Worm (Caenorhabditis elegans) whole organism, L3 larva: Measurements from ENCODE around the gene B0416.7.
A peak's percentile ranks its signal among the peaks of the same experiment; 100 is the strongest.

Experiments used
- ZK546.5 ChIP-seq: sonication (generic microtip); optimal IDR thresholded peaks from 2 replicates; lab custom pipeline; 2017; ENCODE audit warnings: missing biosample characterization, missing genetic modification characterization
- ama-1 ChIP-seq: fragments of 150-350 bp; optimal IDR thresholded peaks from 2 replicates; lab custom pipeline; 2018
- ceh-16 ChIP-seq: sonication (generic microtip); optimal IDR thresholded peaks from 2 replicates; lab custom pipeline; 2017; ENCODE audit warnings: missing biosample characterization, missing genetic modification characterization
- egl-27 ChIP-seq: sonication (generic microtip); optimal IDR thresholded peaks from 4 replicates; lab custom pipeline; 2017; ENCODE audit warnings: missing biosample characterization, missing genetic modification reagents, missing genetic modification characterization
- egl-5 ChIP-seq: fragments of 150-350 bp; optimal IDR thresholded peaks from 2 replicates; lab custom pipeline; 2017; ENCODE audit warnings: missing biosample characterization, missing genetic modification reagents, missing genetic modification characterization, inconsistent platforms
- elt-2 ChIP-seq: sonication (generic microtip); optimal IDR thresholded peaks from 2 replicates; lab custom pipeline; 2016; ENCODE audit warnings: missing genetic modification reagents, mild to moderate bottlenecking, missing genetic modification characterization, missing compliant biosample characterization
- elt-3 ChIP-seq, 3 experiments: fragments of 150-350 bp in 1 of 3; sonication (generic microtip) in 2 of 3; optimal IDR thresholded peaks; 2 replicates in 2 of 3; 4 replicates in 1 of 3; lab custom pipeline; 2014 to 2017; ENCODE audit warnings: missing biosample characterization in 3 of 3, missing genetic modification characterization in 3 of 3
- fkh-10 ChIP-seq: sonication (generic microtip); optimal IDR thresholded peaks from 2 replicates; lab custom pipeline; 2017; ENCODE audit warnings: missing biosample characterization, missing genetic modification reagents, missing genetic modification characterization
- fkh-2 ChIP-seq: fragments of 150-350 bp; optimal IDR thresholded peaks from 2 replicates; lab custom pipeline; 2014; ENCODE audit warnings: missing biosample characterization, missing genetic modification reagents, missing genetic modification characterization
- hmg-11 ChIP-seq: sonication (generic microtip); optimal IDR thresholded peaks from 2 replicates; lab custom pipeline; 2016; ENCODE audit warnings: missing genetic modification characterization, missing compliant biosample characterization
- jun-1 ChIP-seq: fragments of 150-350 bp; optimal IDR thresholded peaks from 2 replicates; lab custom pipeline; 2014; ENCODE audit warnings: missing biosample characterization, missing genetic modification reagents, missing genetic modification characterization
- lin-15B ChIP-seq: fragments of 150-350 bp; optimal IDR thresholded peaks from 2 replicates; lab custom pipeline; 2014; ENCODE audit warnings: missing biosample characterization, missing genetic modification characterization
- mdl-1 ChIP-seq: fragments of 150-350 bp; optimal IDR thresholded peaks from 2 replicates; lab custom pipeline; 2014; ENCODE audit warnings: missing biosample characterization, missing genetic modification characterization
- mml-1 ChIP-seq: fragments of 150-350 bp; sonication (generic microtip); optimal IDR thresholded peaks from 3 replicates; lab custom pipeline; 2014; ENCODE audit warnings: missing biosample characterization, missing genetic modification characterization
- nfya-1 ChIP-seq: sonication (generic microtip); optimal IDR thresholded peaks from 2 replicates; lab custom pipeline; 2017; ENCODE audit warnings: missing genetic modification characterization, mild to moderate bottlenecking, missing compliant biosample characterization, antibody characterized with exemption, moderate library complexity; ENCODE audit not compliant: insufficient read depth
- nhr-11 ChIP-seq: fragments of 150-350 bp; optimal IDR thresholded peaks from 2 replicates; lab custom pipeline; 2014; ENCODE audit warnings: missing biosample characterization, missing genetic modification characterization
- nhr-12 ChIP-seq: fragments of 150-350 bp; optimal IDR thresholded peaks from 2 replicates; lab custom pipeline; 2014; ENCODE audit warnings: missing biosample characterization, missing genetic modification characterization
- nhr-23 ChIP-seq: fragments of 150-350 bp; optimal IDR thresholded peaks from 2 replicates; lab custom pipeline; 2014; ENCODE audit warnings: missing biosample characterization, missing genetic modification reagents, missing genetic modification characterization
- nhr-237 ChIP-seq: fragments of 150-350 bp; optimal IDR thresholded peaks from 2 replicates; lab custom pipeline; 2014; ENCODE audit warnings: missing biosample characterization, missing genetic modification characterization
- nhr-25 ChIP-seq: sonication (generic microtip); optimal IDR thresholded peaks from 2 replicates; lab custom pipeline; 2017; ENCODE audit warnings: missing biosample characterization, missing genetic modification characterization
- nhr-28 ChIP-seq: fragments of 150-350 bp; optimal IDR thresholded peaks from 2 replicates; lab custom pipeline; 2014; ENCODE audit warnings: missing biosample characterization, missing genetic modification characterization
- nhr-43 ChIP-seq: sonication (generic microtip); optimal IDR thresholded peaks from 2 replicates; lab custom pipeline; 2016; ENCODE audit warnings: mild to moderate bottlenecking, missing genetic modification characterization, missing compliant biosample characterization; ENCODE audit not compliant: poor library complexity, severe bottlenecking
- nhr-77 ChIP-seq: fragments of 150-350 bp; optimal IDR thresholded peaks from 2 replicates; lab custom pipeline; 2014; ENCODE audit warnings: missing biosample characterization, missing genetic modification characterization
- pha-4 ChIP-seq: fragments of 150-350 bp; optimal IDR thresholded peaks from 2 replicates; lab custom pipeline; 2014; ENCODE audit warnings: missing biosample characterization, missing genetic modification reagents, missing genetic modification characterization
- pqm-1 ChIP-seq: fragments of 150-350 bp; optimal IDR thresholded peaks from 2 replicates; lab custom pipeline; 2017; ENCODE audit warnings: missing biosample characterization, missing genetic modification characterization, inconsistent platforms
- sea-2 ChIP-seq: fragments of 150-350 bp; sonication (generic microtip); optimal IDR thresholded peaks from 4 replicates; lab custom pipeline; 2014; ENCODE audit warnings: missing biosample characterization, missing genetic modification reagents, missing genetic modification characterization
- skn-1 ChIP-seq: fragments of 150-350 bp; optimal IDR thresholded peaks from 2 replicates; lab custom pipeline; 2014; ENCODE audit warnings: missing biosample characterization, missing genetic modification characterization
- snpc-4 ChIP-seq: fragments of 150-350 bp; optimal IDR thresholded peaks from 2 replicates; lab custom pipeline; 2014; ENCODE audit warnings: missing biosample characterization, missing genetic modification characterization
- tbx-2 ChIP-seq: sonication (generic microtip); optimal IDR thresholded peaks from 2 replicates; lab custom pipeline; 2016; ENCODE audit warnings: mild to moderate bottlenecking, missing genetic modification characterization, missing compliant biosample characterization
- zag-1 ChIP-seq: fragments of 150-350 bp; optimal IDR thresholded peaks from 2 replicates; lab custom pipeline; 2014; ENCODE audit warnings: missing biosample characterization, missing genetic modification characterization
- ztf-11 ChIP-seq: fragments of 150-350 bp; optimal IDR thresholded peaks from 2 replicates; lab custom pipeline; 2014; ENCODE audit warnings: missing biosample characterization, missing genetic modification characterization
- ztf-4 ChIP-seq: fragments of 150-350 bp; optimal IDR thresholded peaks from 2 replicates; lab custom pipeline; 2014; ENCODE audit warnings: missing biosample characterization, missing genetic modification characterization

B0416.7 gene

DNA sequence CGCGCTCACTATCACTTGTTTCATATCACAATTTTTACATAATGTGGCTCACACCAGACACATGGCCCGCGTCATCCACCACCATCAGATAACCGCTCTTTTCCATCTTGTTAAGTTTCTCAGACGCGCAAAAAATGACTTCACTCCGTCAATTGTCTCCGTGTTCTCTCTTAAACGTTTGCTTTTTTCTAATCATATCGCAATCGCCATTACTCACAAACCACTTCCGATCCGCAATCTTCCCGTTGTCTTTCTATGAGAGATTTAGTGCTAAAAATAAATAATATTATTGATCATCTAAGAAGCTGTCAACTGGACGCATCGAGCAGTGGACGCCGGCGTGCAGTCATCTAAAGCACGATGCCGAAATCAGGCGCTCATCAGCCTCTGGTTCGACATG is 5.7 kb upstream of the B0416.7 start, which contains the start of gene tmc-2:
tmc-2 (plus strand) TSS at position 301 of the 400 bp plus-strand sequence.
- TF ChIP-seq fkh-10 (GFP tag; lab: Kevin White, UChicago) (no peak), nhr-237 (tag; lab: Kevin White, UChicago) (no peak), pha-4 (no peak), ZK546.5 (no peak), egl-5 (tag; lab: Kevin White, UChicago) (no peak), ama-1 (lab: Kevin White, UChicago) (no peak), hmg-11 (no peak), nhr-77 (tag; lab: Kevin White, UChicago) (no peak), nhr-11 (tag; lab: Kevin White, UChicago) (no peak), fkh-2 (tag; lab: Kevin White, UChicago) (no peak), nhr-43 (no peak), egl-27 (tag; lab: Kevin White, UChicago) (no peak), snpc-4 (tag; lab: Kevin White, UChicago) (no peak), jun-1 (tag; lab: Kevin White, UChicago) (no peak)

DNA sequence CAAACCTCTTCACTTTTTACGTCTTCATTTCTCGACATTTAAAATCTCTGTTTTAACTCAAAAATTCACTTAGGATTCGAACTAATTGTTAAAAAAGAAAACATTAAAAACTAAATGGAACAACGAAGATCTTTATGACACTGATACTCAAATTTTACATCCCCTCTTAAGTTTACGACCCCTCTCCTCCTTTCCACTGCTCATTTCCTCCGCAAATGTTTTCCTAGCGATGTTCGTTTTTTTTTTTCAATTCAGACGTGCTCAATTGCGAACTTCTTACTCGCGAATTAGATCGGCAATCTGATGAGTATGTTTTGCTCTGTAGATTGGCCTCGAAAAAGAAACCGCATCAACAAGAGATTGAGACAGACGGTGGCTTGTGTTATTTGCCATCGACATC is 5.0 kb upstream of the B0416.7 start:
- TF ChIP-seq jun-1 (tag; lab: Kevin White, UChicago): no peak
- TF ChIP-seq nhr-237 (tag; lab: Kevin White, UChicago): no peak
- no peak for TF ChIP-seq pha-4
- no peak for TF ChIP-seq nhr-43
- TF ChIP-seq elt-3 (tag; optimal IDR thresholded peaks at IDR 0.05; lab: Kevin White, UChicago): no peak
- TF ChIP-seq mdl-1 (tag; lab: Kevin White, UChicago): no peak
- no peak for TF ChIP-seq ceh-16 (tag; lab: Kevin White, UChicago)
- TF ChIP-seq sea-2 (GFP tag; lab: Kevin White, UChicago): no peak
- no peak for TF ChIP-seq nhr-28 (tag; lab: Kevin White, UChicago)
- no peak for TF ChIP-seq nhr-25
- TF ChIP-seq pqm-1 (tag; lab: Kevin White, UChicago): no peak
- TF ChIP-seq nhr-23: no peak
- TF ChIP-seq nfya-1 (tag; lab: Kevin White, UChicago): no peak
- no peak for TF ChIP-seq ZK546.5
- TF ChIP-seq, all 47 proteins: peak for 0

DNA sequence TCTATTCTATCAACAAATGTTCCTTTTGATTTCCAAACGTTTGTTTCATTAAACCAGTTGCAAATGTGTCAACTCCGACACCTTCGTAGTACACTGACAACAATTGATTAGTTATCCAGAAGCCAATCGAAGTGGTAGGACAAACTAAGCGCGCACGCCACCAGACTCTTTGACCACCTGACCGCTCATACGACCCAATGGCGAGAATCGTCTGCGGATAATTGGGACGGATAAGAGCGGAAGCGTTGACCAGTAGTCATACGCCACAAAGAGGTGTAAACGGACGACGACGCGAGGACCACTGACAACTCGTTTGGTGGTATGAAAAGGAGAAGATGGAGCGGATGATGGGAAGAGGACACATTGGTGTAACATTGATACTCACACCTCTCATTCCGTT is 2.6 kb upstream of the B0416.7 start:
- no peak for TF ChIP-seq zag-1 (tag; lab: Kevin White, UChicago)
- peak; percentile 45 for TF ChIP-seq nfya-1 (tag; lab: Kevin White, UChicago)
- no peak for TF ChIP-seq nhr-23
- TF ChIP-seq ama-1 (lab: Kevin White, UChicago): no peak

DNA sequence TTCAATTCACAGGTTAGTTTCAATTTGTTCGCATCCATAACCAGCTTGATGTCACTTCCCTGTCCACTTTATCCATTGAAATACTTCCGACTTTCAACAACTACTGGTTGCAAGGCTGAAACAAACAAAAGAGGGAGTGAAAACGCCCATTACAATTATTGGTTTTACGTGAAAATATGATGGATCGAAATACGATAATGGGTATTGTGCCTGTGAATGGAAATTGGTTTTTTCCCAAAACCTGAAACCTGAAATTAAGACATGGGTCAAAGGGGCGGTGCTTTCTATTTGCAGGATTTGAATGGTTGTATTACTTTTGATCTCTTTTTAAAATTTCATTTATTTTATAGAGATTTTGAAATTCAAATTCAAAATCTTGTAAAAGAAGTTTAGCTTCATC is 1.1 kb upstream of the B0416.7 start, which contains the start of gene B0416.2:
B0416.2 (plus strand) TSS at position 301 of the 400 bp plus-strand sequence.
- TF ChIP-seq hmg-11: no peak
- no peak for TF ChIP-seq nhr-43
- no peak for TF ChIP-seq zag-1 (tag; lab: Kevin White, UChicago)
- TF ChIP-seq pha-4: no peak
- no peak for TF ChIP-seq elt-3 (tag; optimal IDR thresholded peaks at IDR 0.05; lab: Kevin White, UChicago)
- no peak for TF ChIP-seq jun-1 (tag; lab: Kevin White, UChicago)
- no peak for TF ChIP-seq nhr-77 (tag; lab: Kevin White, UChicago)
- no peak for TF ChIP-seq mml-1 (tag; lab: Kevin White, UChicago)
- no peak for TF ChIP-seq nhr-12 (tag; lab: Kevin White, UChicago)
- no peak for TF ChIP-seq nfya-1 (tag; lab: Kevin White, UChicago)
- TF ChIP-seq elt-2 (tag; lab: Kevin White, UChicago): no peak
- TF ChIP-seq nhr-23: no peak
- no peak for TF ChIP-seq ama-1 (lab: Kevin White, UChicago)
- no peak for TF ChIP-seq egl-27 (tag; lab: Kevin White, UChicago)
- no peak for TF ChIP-seq ztf-4 (tag; lab: Kevin White, UChicago)
- no peak for TF ChIP-seq nhr-11 (tag; lab: Kevin White, UChicago)

DNA sequence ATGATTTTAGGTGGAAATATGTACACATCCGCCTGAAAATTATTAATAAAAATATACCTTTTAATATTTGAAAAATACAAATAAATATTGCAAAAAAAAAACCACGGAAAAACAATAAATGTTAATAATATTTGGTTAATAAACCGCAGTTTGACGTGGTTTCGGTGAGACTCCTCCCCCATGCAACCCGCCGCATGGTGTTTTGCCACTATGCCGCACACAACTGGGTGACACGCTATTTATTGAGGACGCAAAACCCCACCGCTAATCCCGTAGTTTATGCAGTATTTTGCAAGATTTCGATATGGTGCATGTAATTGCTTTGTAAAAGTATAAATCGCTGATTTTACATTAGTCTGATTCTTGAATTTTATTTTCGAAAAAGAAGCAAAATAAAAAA is 1.1 kb downstream of the B0416.7 start, which contains the start of gene gly-13:
gly-13 (minus strand) TSS at position 32 of the 400 bp plus-strand sequence.
- peak; percentile 19 for TF ChIP-seq elt-2 (tag; lab: Kevin White, UChicago)
- TF ChIP-seq nfya-1 (tag; lab: Kevin White, UChicago): peak; percentile 8
- no peak for TF ChIP-seq ama-1 (lab: Kevin White, UChicago)
- peak; percentile 19 for TF ChIP-seq nhr-23

DNA sequence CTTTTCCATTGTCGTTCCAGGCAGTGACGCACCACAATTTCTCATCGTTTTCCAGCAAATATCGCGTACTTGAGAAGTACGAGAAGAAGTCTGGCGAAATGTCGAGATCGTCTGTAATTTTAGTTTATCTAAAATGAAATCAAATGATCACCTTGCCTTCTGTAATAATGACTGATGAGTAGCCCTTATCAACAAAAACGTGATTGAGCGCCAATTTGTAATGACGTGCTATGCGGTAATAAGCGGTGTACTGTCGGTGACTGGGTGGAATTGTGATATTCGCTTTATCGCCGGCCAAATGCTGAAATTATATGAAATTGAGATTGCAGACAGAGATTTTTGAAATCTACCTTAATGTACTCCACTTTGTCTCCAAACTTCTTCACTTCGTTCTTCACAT is 2.3 kb downstream of the B0416.7 start:
- TF ChIP-seq pqm-1 (tag; lab: Kevin White, UChicago): peak; percentile 59
- no peak for TF ChIP-seq tbx-2
- no peak for TF ChIP-seq skn-1 (tag; lab: Kevin White, UChicago)
- TF ChIP-seq lin-15B (tag; lab: Kevin White, UChicago): no peak
- TF ChIP-seq ceh-16 (tag; lab: Kevin White, UChicago): no peak
- peak; percentile 71 for TF ChIP-seq elt-2 (tag; lab: Kevin White, UChicago)
- no peak for TF ChIP-seq nhr-12 (tag; lab: Kevin White, UChicago)
- TF ChIP-seq nhr-43: no peak
- no peak for TF ChIP-seq ztf-11 (tag; lab: Kevin White, UChicago)
- TF ChIP-seq, all 47 proteins: peak for 2
